Fruit fly (Drosophila melanogaster) whole organism, embryonic: ENCODE measurements around the gene Liprin-beta.

Experiments used
- BEAF-32 ChIP-seq: fragments of 200-800 bp; sonication (Bioruptor generic); optimal IDR thresholded peaks from 3 replicates; lab custom pipeline; 2017; ENCODE audit warnings: missing biosample characterization, missing genetic modification characterization, mild to moderate bottlenecking, moderate library complexity, missing genetic modification reagents
- CG10274 ChIP-seq: fragments of 200-800 bp; sonication (Bioruptor generic); optimal IDR thresholded peaks from 3 replicates; lab custom pipeline; 2017; ENCODE audit warnings: missing biosample characterization, mild to moderate bottlenecking, missing genetic modification characterization
- CG10462 ChIP-seq: fragments of 200-800 bp; sonication (Bioruptor generic); optimal IDR thresholded peaks from 2 replicates; lab custom pipeline; 2016; ENCODE audit warnings: missing biosample characterization, missing genetic modification characterization
- CG10959 ChIP-seq: fragments of 200-800 bp; sonication (Bioruptor generic); IDR thresholded peaks from 2 replicates; pipeline ENCODE4 v1.3.6; 2022; ENCODE audit warnings: missing biosample characterization, missing genetic modification characterization
- CG11085 ChIP-seq: fragments of 200-800 bp; sonication (Bioruptor generic); IDR thresholded peaks from 2 replicates; pipeline ENCODE4 v1.3.6; 2022; ENCODE audit warnings: missing biosample characterization, missing genetic modification characterization
- CG11504 ChIP-seq: fragments of 200-800 bp; sonication (Bioruptor generic); optimal IDR thresholded peaks from 3 replicates; lab custom pipeline; 2019; ENCODE audit warnings: missing biosample characterization, mild to moderate bottlenecking, missing genetic modification characterization, moderate library complexity
- CG11696 ChIP-seq: fragments of 200-800 bp; sonication (Bioruptor generic); IDR thresholded peaks from 2 replicates; pipeline ENCODE4 v1.3.6; 2022; ENCODE audit warnings: missing biosample characterization, missing genetic modification characterization
- CG11723 ChIP-seq: fragments of 200-800 bp; sonication (Bioruptor generic); optimal IDR thresholded peaks from 2 replicates; lab custom pipeline; 2017; ENCODE audit warnings: missing biosample characterization, mild to moderate bottlenecking, missing genetic modification characterization
- CG12299 ChIP-seq: fragments of 200-800 bp; sonication (Bioruptor generic); optimal IDR thresholded peaks from 2 replicates; lab custom pipeline; 2018; ENCODE audit warnings: missing biosample characterization, mild to moderate bottlenecking, missing genetic modification characterization
- CG12942 ChIP-seq: fragments of 200-800 bp; sonication (Bioruptor generic); optimal IDR thresholded peaks from 3 replicates; lab custom pipeline; 2016; ENCODE audit warnings: missing biosample characterization, missing genetic modification characterization
- CG15696 ChIP-seq: fragments of 200-800 bp; sonication (Bioruptor generic); optimal IDR thresholded peaks from 2 replicates; lab custom pipeline; 2019; ENCODE audit warnings: missing biosample characterization, mild to moderate bottlenecking, missing genetic modification characterization, moderate library complexity
- CG16779 ChIP-seq: fragments of 200-800 bp; sonication (Bioruptor generic); IDR thresholded peaks from 2 replicates; pipeline ENCODE4 v1.3.6; 2022; ENCODE audit warnings: missing biosample characterization, missing genetic modification characterization
- CG16813 ChIP-seq: fragments of 200-800 bp; sonication (Bioruptor generic); IDR thresholded peaks from 3 replicates; pipeline ENCODE4 v1.3.6; 2022; ENCODE audit warnings: missing biosample characterization, missing genetic modification characterization; ENCODE audit not compliant: partially characterized antibody
- CG18262 ChIP-seq: fragments of 200-800 bp; optimal IDR thresholded peaks from 3 replicates; lab custom pipeline; 2019; ENCODE audit warnings: missing biosample characterization, mild to moderate bottlenecking, missing genetic modification characterization, moderate library complexity
- CG18476 ChIP-seq: fragments of 200-800 bp; sonication (Bioruptor generic); optimal IDR thresholded peaks from 2 replicates; lab custom pipeline; 2016; ENCODE audit warnings: missing biosample characterization, mild to moderate bottlenecking, missing genetic modification characterization
- CG18599 ChIP-seq: fragments of 200-800 bp; sonication (Bioruptor generic); optimal IDR thresholded peaks from 3 replicates; lab custom pipeline; 2017; ENCODE audit warnings: missing biosample characterization, missing genetic modification characterization, mild to moderate bottlenecking, moderate library complexity, missing genetic modification reagents
- CG2120 ChIP-seq: fragments of 200-800 bp; sonication (Bioruptor generic); optimal IDR thresholded peaks from 3 replicates; lab custom pipeline; 2016; ENCODE audit warnings: missing biosample characterization, missing genetic modification characterization
- CG2875 ChIP-seq: fragments of 200-800 bp; sonication (Bioruptor generic); optimal IDR thresholded peaks from 2 replicates; lab custom pipeline; 2017; ENCODE audit warnings: missing biosample characterization, mild to moderate bottlenecking, missing genetic modification characterization, missing genetic modification reagents
- CG30403 ChIP-seq: fragments of 200-800 bp; sonication (Bioruptor generic); optimal IDR thresholded peaks from 3 replicates; lab custom pipeline; 2016; ENCODE audit warnings: missing biosample characterization, missing genetic modification characterization
- CG32767 ChIP-seq: fragments of 200-800 bp; sonication (Bioruptor generic); IDR thresholded peaks from 2 replicates; pipeline ENCODE4 v1.3.6; 2022; ENCODE audit warnings: missing biosample characterization, missing genetic modification characterization
- CG6175 ChIP-seq: fragments of 200-800 bp; sonication (Bioruptor generic); IDR thresholded peaks from 3 replicates; pipeline ENCODE4 v1.3.6; 2022; ENCODE audit warnings: missing biosample characterization, missing genetic modification characterization
- CG7271 ChIP-seq: fragments of 200-800 bp; sonication (Bioruptor generic); optimal IDR thresholded peaks from 2 replicates; lab custom pipeline; 2018; ENCODE audit warnings: missing biosample characterization, mild to moderate bottlenecking, missing genetic modification characterization, moderate library complexity
- CG7963 ChIP-seq: fragments of 200-800 bp; sonication (Bioruptor generic); IDR thresholded peaks from 3 replicates; pipeline ENCODE4 v1.3.6; 2022; ENCODE audit warnings: missing biosample characterization, missing genetic modification characterization; ENCODE audit not compliant: partially characterized antibody
- CG9215 ChIP-seq: fragments of 200-800 bp; sonication (Bioruptor generic); IDR thresholded peaks from 2 replicates; pipeline ENCODE4 v1.3.6; 2022; ENCODE audit warnings: missing biosample characterization, missing genetic modification characterization
- D19B ChIP-seq: fragments of 200-800 bp; sonication (Bioruptor generic); optimal IDR thresholded peaks from 2 replicates; lab custom pipeline; 2017; ENCODE audit warnings: missing biosample characterization, mild to moderate bottlenecking, missing genetic modification characterization
- Dip3 ChIP-seq: fragments of 200-800 bp; sonication (Bioruptor generic); optimal IDR thresholded peaks from 3 replicates; lab custom pipeline; 2016; ENCODE audit warnings: missing biosample characterization, missing genetic modification characterization
- E2f2 ChIP-seq: fragments of 200-800 bp; sonication (Bioruptor generic); IDR thresholded peaks from 2 replicates; pipeline ENCODE4 v1.3.6; 2022; ENCODE audit warnings: missing biosample characterization, missing genetic modification characterization
- HHEX ChIP-seq: fragments of 200-800 bp; sonication (Bioruptor generic); optimal IDR thresholded peaks from 3 replicates; lab custom pipeline; 2017; ENCODE audit warnings: missing biosample characterization, mild to moderate bottlenecking, missing genetic modification characterization, missing genetic modification reagents
- HLH3B ChIP-seq: fragments of 200-800 bp; sonication (Bioruptor generic); IDR thresholded peaks from 2 replicates; pipeline ENCODE4 v1.3.6; 2022; ENCODE audit warnings: missing biosample characterization, missing genetic modification characterization
- Lim3 ChIP-seq: fragments of 200-800 bp; sonication (Bioruptor generic); IDR thresholded peaks from 2 replicates; pipeline ENCODE4 v1.3.6; 2022; ENCODE audit warnings: missing biosample characterization, missing genetic modification characterization
- NFAT ChIP-seq: fragments of 200-800 bp; sonication (Bioruptor generic); IDR thresholded peaks from 2 replicates; pipeline ENCODE4 v1.3.6; 2022; ENCODE audit warnings: missing biosample characterization, missing genetic modification characterization
- Spps ChIP-seq: fragments of 200-800 bp; sonication (Bioruptor generic); optimal IDR thresholded peaks from 2 replicates; lab custom pipeline; 2018; ENCODE audit warnings: missing biosample characterization, mild to moderate bottlenecking, missing genetic modification characterization
- Xbp1 ChIP-seq: fragments of 200-800 bp; sonication (Bioruptor generic); optimal IDR thresholded peaks from 3 replicates; lab custom pipeline; 2016; ENCODE audit warnings: missing biosample characterization, mild to moderate bottlenecking, missing genetic modification characterization
- ap ChIP-seq: fragments of 200-800 bp; sonication (Bioruptor generic); IDR thresholded peaks from 2 replicates; pipeline ENCODE4 v1.3.6; 2022; ENCODE audit warnings: missing biosample characterization, missing genetic modification characterization
- ara ChIP-seq: fragments of 200-800 bp; sonication (Bioruptor generic); IDR thresholded peaks from 2 replicates; pipeline ENCODE4 v1.3.6; 2022; ENCODE audit warnings: missing biosample characterization, missing genetic modification characterization
- bsh ChIP-seq, 2 experiments: fragments of 200-800 bp; sonication (Bioruptor generic); optimal IDR thresholded peaks; 2 replicates each; lab custom pipeline; 2017 to 2018; ENCODE audit warnings: mild to moderate bottlenecking in 2 of 2, missing biosample characterization in 2 of 2, missing genetic modification characterization in 2 of 2, moderate library complexity in 1 of 2
- disco-r ChIP-seq: fragments of 200-800 bp; sonication (Bioruptor generic); optimal IDR thresholded peaks from 2 replicates; lab custom pipeline; 2016; ENCODE audit warnings: missing biosample characterization, missing genetic modification characterization
- dmrt11E ChIP-seq: fragments of 200-800 bp; sonication (Bioruptor generic); optimal IDR thresholded peaks from 3 replicates; lab custom pipeline; 2018; ENCODE audit warnings: missing biosample characterization, mild to moderate bottlenecking, missing genetic modification characterization, moderate library complexity
- dmrt99B ChIP-seq: fragments of 200-800 bp; sonication (Bioruptor generic); optimal IDR thresholded peaks from 2 replicates; lab custom pipeline; 2018; ENCODE audit warnings: missing biosample characterization, mild to moderate bottlenecking, missing genetic modification characterization, moderate library complexity
- fd102C ChIP-seq: fragments of 200-800 bp; sonication (Bioruptor generic); optimal IDR thresholded peaks from 2 replicates; lab custom pipeline; 2018; ENCODE audit warnings: missing biosample characterization, mild to moderate bottlenecking, missing genetic modification characterization, moderate library complexity
- ftz-f1 ChIP-seq: fragments of 200-800 bp; sonication (Bioruptor generic); optimal IDR thresholded peaks from 2 replicates; lab custom pipeline; 2016; ENCODE audit warnings: missing biosample characterization, missing genetic modification characterization
- gem ChIP-seq: fragments of 200-800 bp; sonication (Bioruptor generic); optimal IDR thresholded peaks from 2 replicates; lab custom pipeline; 2019; ENCODE audit warnings: missing biosample characterization, mild to moderate bottlenecking, missing genetic modification characterization, moderate library complexity
- pho ChIP-seq: fragments of 200-800 bp; sonication (Bioruptor generic); optimal IDR thresholded peaks from 2 replicates; lab custom pipeline; 2016; ENCODE audit warnings: missing biosample characterization, missing genetic modification characterization
- sc ChIP-seq, 3 experiments: fragments of >200 bp in 2 of 3; fragments of 200-800 bp in 1 of 3; sonication (Bioruptor generic) in 1 of 3; optimal IDR thresholded peaks; 2 replicates in 2 of 3; 3 replicates in 1 of 3; lab custom pipeline; 2017; ENCODE audit warnings: mild to moderate bottlenecking in 1 of 3, missing biosample characterization in 1 of 3, missing genetic modification characterization in 1 of 3, missing genetic modification reagents in 1 of 3
- shn ChIP-seq: fragments of 200-800 bp; sonication (Bioruptor generic); optimal IDR thresholded peaks from 3 replicates; lab custom pipeline; 2016; ENCODE audit warnings: missing biosample characterization, missing genetic modification characterization
- sisA ChIP-seq: fragments of 200-800 bp; sonication (Bioruptor generic); IDR thresholded peaks from 2 replicates; pipeline ENCODE4 v1.3.6; 2022; ENCODE audit warnings: missing biosample characterization, missing genetic modification characterization
- sqz ChIP-seq: fragments of 200-800 bp; sonication (Bioruptor generic); optimal IDR thresholded peaks from 3 replicates; lab custom pipeline; 2018; ENCODE audit warnings: missing biosample characterization, mild to moderate bottlenecking, missing genetic modification characterization
- tgo ChIP-seq: fragments of 200-800 bp; sonication (Bioruptor generic); IDR thresholded peaks from 3 replicates; pipeline ENCODE4 v1.3.6; 2022; ENCODE audit warnings: missing biosample characterization, missing genetic modification characterization
- wek ChIP-seq: fragments of 200-800 bp; sonication (Bioruptor generic); optimal IDR thresholded peaks from 3 replicates; lab custom pipeline; 2018; ENCODE audit warnings: missing biosample characterization, mild to moderate bottlenecking, missing genetic modification characterization, moderate library complexity

Liprin-beta gene

dm6 chr3L:13513112-13513538 lies at the start of gene Liprin-beta, which contains the start of gene Vps36 (continued):
- TF ChIP-seq CG11085 (peak; percentile 85), fd102C (GFP tag; lab: Kevin White, UChicago) (no peak), CG7271 (tag; lab: Kevin White, UChicago) (peak; percentile 58), CG30403 (GFP tag; lab: Kevin White, UChicago) (peak; percentile 96), CG12299 (tag; lab: Kevin White, UChicago) (peak; percentile 28), CG7963 (GFP tag; lab: Robert Waterston, UW) (peak; percentile 78), sc (optimal IDR thresholded peaks at IDR 0.05; lab: Kevin White, UChicago) (no peak), sc (GFP tag; optimal IDR thresholded peaks at IDR 0.05; lab: Kevin White, UChicago) (peak; percentile 66), tgo (GFP tag; lab: Robert Waterston, UW) (peak; percentile 87), CG16779 (GFP tag; lab: Robert Waterston, UW) (peak; percentile 48; the same call in 1 of the 2 replicates), Lim3 (GFP tag; lab: Robert Waterston, UW) (0 out of 2 replicates have a peak, but pooled peaks have one; percentile 25), BEAF-32 (GFP tag; lab: Kevin White, UChicago) (peak; percentile 99), D19B (GFP tag; lab: Kevin White, UChicago) (no peak), CG12942 (GFP tag; lab: Kevin White, UChicago) (peak; percentile 91), bsh (GFP tag; optimal IDR thresholded peaks at IDR 0.05; lab: Kevin White, UChicago) (peak in 1 of 2 experiments; percentile 83), CG11504 (tag; lab: Kevin White, UChicago) (no peak), dmrt99B (tag; lab: Kevin White, UChicago) (no peak), E2f2 (GFP tag; lab: Robert Waterston, UW) (peak; percentile 62; the same call in 1 of the 2 replicates), ara (peak; percentile 63; the same call in 1 of the 2 replicates), CG10959 (GFP tag; lab: Robert Waterston, UW) (peak; percentile 75), Xbp1 (GFP tag; lab: Kevin White, UChicago) (peak; percentile 95), CG18476 (GFP tag; lab: Kevin White, UChicago) (peak; percentile 81), CG2875 (peak; percentile 28), disco-r (GFP tag; lab: Kevin White, UChicago) (peak; percentile 71), HHEX (peak; percentile 66), ap (GFP tag; lab: Robert Waterston, UW) (peak; percentile 80), gem (tag; lab: Kevin White, UChicago) (no peak), CG10462 (peak; percentile 75), HLH3B (GFP tag; lab: Robert Waterston, UW) (peak; percentile 89), CG10274 (GFP tag; lab: Kevin White, UChicago) (peak; percentile 15), CG15696 (tag; lab: Kevin White, UChicago) (peak; percentile 87), CG16813 (peak; percentile 99), CG11696 (no peak), sqz (GFP tag; lab: Kevin White, UChicago) (no peak), CG11723 (GFP tag; lab: Kevin White, UChicago) (no peak), CG6175 (peak; percentile 94), dmrt11E (peak; percentile 84), NFAT (GFP tag; lab: Robert Waterston, UW) (peak; percentile 76), ftz-f1 (GFP tag; lab: Kevin White, UChicago) (peak; percentile 34), Spps (no peak), sisA (GFP tag; lab: Robert Waterston, UW) (peak; percentile 93), CG18599 (GFP tag; lab: Kevin White, UChicago) (peak; percentile 85), wek (GFP tag; lab: Kevin White, UChicago) (peak; percentile 36), pho (peak; percentile 95), CG32767 (peak; percentile 80), CG9215 (GFP tag; lab: Robert Waterston, UW) (peak; percentile 91), CG18262 (tag; lab: Kevin White, UChicago) (no peak), CG2120 (GFP tag; lab: Kevin White, UChicago) (peak; percentile 97), Dip3 (GFP tag; lab: Kevin White, UChicago) (peak; percentile 94), shn (GFP tag; lab: Kevin White, UChicago) (peak; percentile 93)
